Worm (Caenorhabditis elegans) whole organism, L4 larva: Measurements from ENCODE around the gene F35D2.6.

Source experiments
- D1046.2 ChIP-seq: fragments of 200-800 bp; sonication (Bioruptor generic); IDR thresholded peaks from 2 replicates; pipeline ENCODE4 v1.3.6; 2022; ENCODE audit warnings: missing genetic modification characterization, missing compliant biosample characterization
- F10B5.3 ChIP-seq: sonication (generic microtip); optimal IDR thresholded peaks from 2 replicates; lab custom pipeline; 2016; ENCODE audit warnings: mild to moderate bottlenecking, missing genetic modification characterization, missing compliant biosample characterization
- F44E2.7 ChIP-seq: fragments of 200-800 bp; sonication (Bioruptor generic); IDR thresholded peaks from 2 replicates; pipeline ENCODE4 v2.1.2; 2022; ENCODE audit warnings: missing genetic modification characterization, missing compliant biosample characterization
- R02D3.7 ChIP-seq: fragments of 150-350 bp; sonication (generic microtip); optimal IDR thresholded peaks from 3 replicates; lab custom pipeline; 2014; ENCODE audit warnings: missing biosample characterization, missing genetic modification characterization
- T26A8.4 ChIP-seq: fragments of 200-800 bp; sonication (Bioruptor generic); IDR thresholded peaks from 2 replicates; pipeline ENCODE4 v1.3.6; 2022; ENCODE audit warnings: missing genetic modification characterization, missing compliant biosample characterization
- aha-1 ChIP-seq: fragments of 150-350 bp; peaks from one replicate; lab custom pipeline; 2014; ENCODE audit warnings: missing biosample characterization, missing genetic modification characterization
- aly-2 ChIP-seq: sonication (generic microtip); optimal IDR thresholded peaks from 2 replicates; lab custom pipeline; 2018; ENCODE audit warnings: missing biosample characterization, missing genetic modification characterization
- ama-1 ChIP-seq: fragments of 150-350 bp; optimal IDR thresholded peaks from 2 replicates; lab custom pipeline; 2014; ENCODE audit warnings: inconsistent platforms, mixed read lengths
- attf-4 ChIP-seq: sonication (generic microtip); optimal IDR thresholded peaks from 3 replicates; lab custom pipeline; 2017; ENCODE audit warnings: missing biosample characterization, missing genetic modification characterization
- ceh-20 ChIP-seq: fragments of 200-800 bp; sonication (Bioruptor generic); IDR thresholded peaks from 2 replicates; pipeline ENCODE4 v1.3.6; 2022; ENCODE audit warnings: missing genetic modification reagents, missing genetic modification characterization, missing compliant biosample characterization
- ceh-28 ChIP-seq: fragments of 150-350 bp; optimal IDR thresholded peaks from 2 replicates; lab custom pipeline; 2014; ENCODE audit warnings: missing biosample characterization, missing genetic modification reagents, missing genetic modification characterization
- ces-1 ChIP-seq: fragments of 150-350 bp; sonication (generic microtip); optimal IDR thresholded peaks from 4 replicates; lab custom pipeline; 2014; ENCODE audit warnings: missing biosample characterization, missing genetic modification reagents, missing genetic modification characterization
- ctbp-1 ChIP-seq: fragments of 200-800 bp; sonication (Bioruptor generic); IDR thresholded peaks from 2 replicates; pipeline ENCODE4 v1.3.6; 2022; ENCODE audit warnings: missing genetic modification reagents, missing genetic modification characterization, missing compliant biosample characterization
- daf-19 ChIP-seq: fragments of 200-800 bp; sonication (Bioruptor generic); conservative IDR thresholded peaks from 2 replicates; pipeline ENCODE4 v1.3.6; 2022; ENCODE audit warnings: missing genetic modification characterization, missing compliant biosample characterization
- daf-8 ChIP-seq: fragments of 200-800 bp; sonication (Bioruptor generic); IDR thresholded peaks from 2 replicates; pipeline ENCODE4 v1.3.6; 2022; ENCODE audit warnings: missing genetic modification characterization, missing compliant biosample characterization
- dmd-9 ChIP-seq: fragments of 200-800 bp; sonication (Bioruptor generic); IDR thresholded peaks from 2 replicates; pipeline ENCODE4 v1.3.6; 2022; ENCODE audit warnings: missing genetic modification reagents, missing genetic modification characterization, missing compliant biosample characterization
- dpl-1 ChIP-seq: fragments of 150-350 bp; optimal IDR thresholded peaks from 2 replicates; lab custom pipeline; 2014; ENCODE audit warnings: missing biosample characterization, missing genetic modification reagents, missing genetic modification characterization
- egl-43 ChIP-seq: fragments of 200-800 bp; sonication (Bioruptor generic); IDR thresholded peaks from 2 replicates; pipeline ENCODE4 v1.3.6; 2022; ENCODE audit warnings: missing genetic modification reagents, missing genetic modification characterization, missing compliant biosample characterization
- fos-1 ChIP-seq: fragments of 150-350 bp; optimal IDR thresholded peaks from 2 replicates; lab custom pipeline; 2014; ENCODE audit warnings: missing biosample characterization, missing genetic modification characterization
- hlh-11 ChIP-seq: fragments of 200-800 bp; sonication (Bioruptor generic); optimal IDR thresholded peaks from 2 replicates; lab custom pipeline; 2018; ENCODE audit warnings: mild to moderate bottlenecking, missing genetic modification characterization, missing compliant biosample characterization
- jun-1 ChIP-seq: fragments of 150-350 bp; optimal IDR thresholded peaks from 2 replicates; lab custom pipeline; 2014; ENCODE audit warnings: missing biosample characterization, missing genetic modification reagents, missing genetic modification characterization
- lim-7 ChIP-seq: fragments of 200-800 bp; sonication (Bioruptor generic); IDR thresholded peaks from 2 replicates; pipeline ENCODE4 v1.3.6; 2022; ENCODE audit warnings: missing genetic modification characterization, missing compliant biosample characterization
- lin-1 ChIP-seq: fragments of 200-800 bp; sonication (Bioruptor generic); IDR thresholded peaks from 2 replicates; pipeline ENCODE4 v1.3.6; 2022; ENCODE audit warnings: missing genetic modification reagents, missing genetic modification characterization, missing compliant biosample characterization
- lin-15B ChIP-seq: fragments of 150-350 bp; sonication (generic microtip); optimal IDR thresholded peaks from 3 replicates; lab custom pipeline; 2014; ENCODE audit warnings: missing biosample characterization, missing genetic modification characterization
- lin-29 ChIP-seq: fragments of 200-800 bp; sonication (Bioruptor generic); IDR thresholded peaks from 2 replicates; pipeline ENCODE4 v1.3.6; 2022; ENCODE audit warnings: missing genetic modification reagents, missing genetic modification characterization, missing compliant biosample characterization
- madf-5 ChIP-seq, 2 experiments: fragments of 200-800 bp; sonication (Bioruptor generic); IDR thresholded peaks; 2 replicates each; pipeline ENCODE4 v1.3.6; 2022; ENCODE audit warnings: missing compliant biosample characterization in 2 of 2, missing genetic modification characterization in 2 of 2
- madf-9 ChIP-seq: fragments of 200-800 bp; sonication (Bioruptor generic); conservative IDR thresholded peaks from 2 replicates; pipeline ENCODE4 v1.3.6; 2022; ENCODE audit warnings: missing genetic modification reagents, missing genetic modification characterization, missing compliant biosample characterization
- mdl-1 ChIP-seq, 2 experiments: fragments of 150-350 bp in 1 of 2; sonication (generic microtip) in 1 of 2; optimal IDR thresholded peaks; 2 replicates each; lab custom pipeline; 2014 to 2017; ENCODE audit warnings: missing biosample characterization in 2 of 2, missing genetic modification characterization in 2 of 2
- mep-1 ChIP-seq: fragments of 150-350 bp; sonication (generic microtip); optimal IDR thresholded peaks from 3 replicates; lab custom pipeline; 2014; ENCODE audit warnings: missing biosample characterization, missing genetic modification characterization
- mes-2 ChIP-seq: sonication (generic microtip); optimal IDR thresholded peaks from 2 replicates; lab custom pipeline; 2016; ENCODE audit warnings: missing genotype, mild to moderate bottlenecking, missing genetic modification characterization, missing compliant biosample characterization; ENCODE audit not compliant: poor library complexity, severe bottlenecking
- mxl-3 ChIP-seq: fragments of 200-800 bp; sonication (Bioruptor generic); optimal IDR thresholded peaks from 2 replicates; lab custom pipeline; 2018; ENCODE audit warnings: mild to moderate bottlenecking, missing genetic modification characterization, missing compliant biosample characterization
- nhr-10 ChIP-seq: fragments of 150-350 bp; optimal IDR thresholded peaks from 2 replicates; lab custom pipeline; 2014; ENCODE audit warnings: missing biosample characterization, missing genetic modification characterization
- nhr-111 ChIP-seq: fragments of 200-800 bp; sonication (Bioruptor generic); optimal IDR thresholded peaks from 2 replicates; lab custom pipeline; 2018; ENCODE audit warnings: mild to moderate bottlenecking, missing genetic modification characterization, missing compliant biosample characterization
- nhr-28 ChIP-seq: fragments of 150-350 bp; optimal IDR thresholded peaks from 2 replicates; lab custom pipeline; 2014; ENCODE audit warnings: missing biosample characterization, missing genetic modification characterization
- nhr-42 ChIP-seq: fragments of 200-800 bp; sonication (Bioruptor generic); IDR thresholded peaks from 2 replicates; pipeline ENCODE4 v1.3.6; 2022; ENCODE audit warnings: missing genetic modification characterization, missing compliant biosample characterization
- nhr-48 ChIP-seq: sonication (generic microtip); optimal IDR thresholded peaks from 2 replicates; lab custom pipeline; 2016; ENCODE audit warnings: mild to moderate bottlenecking, missing genetic modification characterization, missing compliant biosample characterization
- nhr-76 ChIP-seq: fragments of 150-350 bp; optimal IDR thresholded peaks from 2 replicates; lab custom pipeline; 2014; ENCODE audit warnings: missing biosample characterization, missing genetic modification characterization
- nhr-77 ChIP-seq: fragments of 150-350 bp; optimal IDR thresholded peaks from 2 replicates; lab custom pipeline; 2014; ENCODE audit warnings: missing biosample characterization, missing genetic modification characterization
- pha-4 ChIP-seq, 2 experiments: fragments of 150-350 bp in 1 of 2; fragments of 200-800 bp in 1 of 2; sonication (Bioruptor generic) in 1 of 2; IDR thresholded peaks in 1 of 2; optimal IDR thresholded peaks in 1 of 2; 2 replicates each; pipeline versions ENCODE4 v1.3.6 to Lab custom; 2014 to 2022; ENCODE audit warnings: missing genetic modification characterization in 2 of 2, missing genetic modification reagents in 2 of 2, missing biosample characterization in 1 of 2, missing compliant biosample characterization in 1 of 2
- php-3 ChIP-seq: fragments of 200-800 bp; sonication (Bioruptor generic); IDR thresholded peaks from 2 replicates; pipeline ENCODE4 v1.3.6; 2022; ENCODE audit warnings: missing genetic modification reagents, missing genetic modification characterization, missing compliant biosample characterization
- pqm-1 ChIP-seq: sonication (generic microtip); optimal IDR thresholded peaks from 2 replicates; lab custom pipeline; 2017; ENCODE audit warnings: missing biosample characterization, missing genetic modification characterization
- saeg-2 ChIP-seq: fragments of 200-800 bp; sonication (Bioruptor generic); IDR thresholded peaks from 2 replicates; pipeline ENCODE4 v1.3.6; 2022; ENCODE audit warnings: missing genetic modification reagents, missing genetic modification characterization, missing compliant biosample characterization
- sdz-12 ChIP-seq: fragments of 200-800 bp; sonication (Bioruptor generic); optimal IDR thresholded peaks from 2 replicates; lab custom pipeline; 2018; ENCODE audit warnings: mild to moderate bottlenecking, missing genetic modification characterization, missing compliant biosample characterization
- set-16 ChIP-seq: fragments of 200-800 bp; sonication (Bioruptor generic); IDR thresholded peaks from 2 replicates; pipeline ENCODE4 v1.3.6; 2022; ENCODE audit warnings: missing genetic modification reagents, missing genetic modification characterization, missing compliant biosample characterization
- snpc-1.2 ChIP-seq: fragments of 200-800 bp; sonication (Bioruptor generic); IDR thresholded peaks from 2 replicates; pipeline ENCODE4 v1.3.6; 2022; ENCODE audit warnings: missing genetic modification reagents, missing genetic modification characterization, missing compliant biosample characterization
- snpc-4 ChIP-seq: fragments of 150-350 bp; optimal IDR thresholded peaks from 2 replicates; lab custom pipeline; 2014; ENCODE audit warnings: missing biosample characterization, missing genetic modification characterization
- spr-1 ChIP-seq: sonication (generic microtip); optimal IDR thresholded peaks from 2 replicates; lab custom pipeline; 2016; ENCODE audit warnings: mild to moderate bottlenecking, missing genetic modification characterization, missing compliant biosample characterization
- spr-3 ChIP-seq: fragments of 200-800 bp; sonication (Bioruptor generic); optimal IDR thresholded peaks from 2 replicates; lab custom pipeline; 2018; ENCODE audit warnings: mild to moderate bottlenecking, missing genetic modification characterization, missing compliant biosample characterization
- unc-39 ChIP-seq: sonication (generic microtip); optimal IDR thresholded peaks from 2 replicates; lab custom pipeline; 2017; ENCODE audit warnings: missing biosample characterization, missing genetic modification characterization
- zip-11 ChIP-seq: fragments of 200-800 bp; sonication (Bioruptor generic); IDR thresholded peaks from 2 replicates; pipeline ENCODE4 v1.3.6; 2022; ENCODE audit warnings: missing genetic modification characterization, missing compliant biosample characterization

Gene F35D2.6

ce11 chrII:7544782-7545181, 32.7 kb upstream of the F35D2.6 start:
- TF ChIP-seq set-16 (GFP tag; lab: Robert Waterston, UW) (peak; percentile 88), daf-8 (GFP tag; lab: Robert Waterston, UW) (no peak)

DNA sequence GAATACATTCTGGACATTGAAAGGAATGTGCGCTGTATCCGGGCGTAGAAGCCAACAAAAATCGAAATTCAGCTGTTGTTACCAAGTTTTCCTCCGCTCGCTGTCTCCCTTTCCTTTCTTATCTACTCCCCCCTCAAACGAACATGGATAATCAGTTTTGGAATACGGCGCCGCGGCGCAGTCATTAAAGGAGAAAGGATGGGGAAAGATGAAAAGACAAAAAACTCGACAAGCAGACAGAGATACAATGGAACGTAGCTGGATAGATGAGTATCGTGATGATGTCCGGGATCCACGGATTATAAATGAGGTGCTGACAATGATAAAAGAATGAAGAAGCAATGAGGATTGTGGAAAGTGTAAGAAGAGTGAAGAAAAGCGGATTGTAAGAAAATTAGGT, 32.1 kb upstream of the F35D2.6 start:
- no peak for TF ChIP-seq mes-2 (tag; lab: Kevin White, UChicago)
- TF ChIP-seq lin-29: no peak
- no peak for TF ChIP-seq spr-1 (tag; lab: Kevin White, UChicago)
- TF ChIP-seq snpc-4 (tag; lab: Kevin White, UChicago): no peak
- TF ChIP-seq jun-1 (tag; lab: Kevin White, UChicago): no peak
- no peak for TF ChIP-seq ceh-20 (GFP tag; lab: Robert Waterston, UW)
- no peak for TF ChIP-seq egl-43
- TF ChIP-seq fos-1: no peak
- no peak for TF ChIP-seq pha-4 (GFP tag; IDR thresholded peaks at IDR 0.05; lab: Robert Waterston, UW)
- TF ChIP-seq pha-4 (tag; optimal IDR thresholded peaks at IDR 0.05; lab: Kevin White, UChicago): no peak
- peak in 1 of 2 experiments; percentile 29 for TF ChIP-seq mdl-1 (tag; optimal IDR thresholded peaks at IDR 0.05; lab: Kevin White, UChicago)
- TF ChIP-seq aha-1 (tag; lab: Kevin White, UChicago): peak; percentile 94
- TF ChIP-seq ces-1 (GFP tag; lab: Kevin White, UChicago): no peak
- TF ChIP-seq lim-7 (GFP tag; lab: Robert Waterston, UW): no peak
- no peak for TF ChIP-seq daf-19 (GFP tag; lab: Robert Waterston, UW)
- TF ChIP-seq spr-3 (GFP tag; lab: Kevin White, UChicago): no peak
- no peak for TF ChIP-seq ctbp-1 (GFP tag; lab: Robert Waterston, UW)
- TF ChIP-seq snpc-1.2 (GFP tag; lab: Robert Waterston, UW): no peak
- no peak for TF ChIP-seq lin-15B
- TF ChIP-seq php-3 (GFP tag; lab: Robert Waterston, UW): no peak
- TF ChIP-seq F44E2.7: no peak
- TF ChIP-seq nhr-28 (tag; lab: Kevin White, UChicago): peak; percentile 42
- no peak for TF ChIP-seq unc-39 (tag; lab: Kevin White, UChicago)
- TF ChIP-seq dmd-9 (GFP tag; lab: Robert Waterston, UW): no peak
- TF ChIP-seq ama-1 (lab: Kevin White, UChicago): peak; percentile 69
- peak; percentile 38 for TF ChIP-seq mxl-3 (GFP tag; lab: Kevin White, UChicago)
- no peak for TF ChIP-seq R02D3.7 (tag; lab: Kevin White, UChicago)
- TF ChIP-seq zip-11 (GFP tag; lab: Robert Waterston, UW): no peak
- no peak for TF ChIP-seq nhr-76
- no peak for TF ChIP-seq nhr-77 (tag; lab: Kevin White, UChicago)
- no peak for TF ChIP-seq nhr-10
- no peak for TF ChIP-seq sdz-12 (GFP tag; lab: Kevin White, UChicago)
- TF ChIP-seq dpl-1 (GFP tag; lab: Kevin White, UChicago): no peak
- TF ChIP-seq mep-1: no peak
- TF ChIP-seq saeg-2 (GFP tag; lab: Robert Waterston, UW): no peak
- TF ChIP-seq nhr-48 (tag; lab: Kevin White, UChicago): no peak
- no peak for TF ChIP-seq pqm-1 (tag; lab: Kevin White, UChicago)
- TF ChIP-seq attf-4 (tag; lab: Kevin White, UChicago): no peak
- TF ChIP-seq madf-9: no peak
- no peak for TF ChIP-seq nhr-111 (GFP tag; lab: Kevin White, UChicago)
- TF ChIP-seq F10B5.3: no peak
- TF ChIP-seq T26A8.4 (GFP tag; lab: Robert Waterston, UW): peak; percentile 53; the same call in 1 of the 2 replicates
- no peak for TF ChIP-seq daf-8 (GFP tag; lab: Robert Waterston, UW)
- no peak for TF ChIP-seq madf-5 (GFP tag; IDR thresholded peaks at IDR 0.05; lab: Robert Waterston, UW)
- peak; percentile 58 for TF ChIP-seq hlh-11 (tag; lab: Kevin White, UChicago)
- TF ChIP-seq nhr-42: no peak
- no peak for TF ChIP-seq D1046.2 (GFP tag; lab: Robert Waterston, UW)
- no peak for TF ChIP-seq lin-1
- no peak for TF ChIP-seq aly-2 (tag; lab: Kevin White, UChicago)
- TF ChIP-seq ceh-28 (tag; lab: Kevin White, UChicago): no peak
